Fruit fly (Drosophila melanogaster): ENCODE results near the gene Pomp.

Pomp gene

DNA sequence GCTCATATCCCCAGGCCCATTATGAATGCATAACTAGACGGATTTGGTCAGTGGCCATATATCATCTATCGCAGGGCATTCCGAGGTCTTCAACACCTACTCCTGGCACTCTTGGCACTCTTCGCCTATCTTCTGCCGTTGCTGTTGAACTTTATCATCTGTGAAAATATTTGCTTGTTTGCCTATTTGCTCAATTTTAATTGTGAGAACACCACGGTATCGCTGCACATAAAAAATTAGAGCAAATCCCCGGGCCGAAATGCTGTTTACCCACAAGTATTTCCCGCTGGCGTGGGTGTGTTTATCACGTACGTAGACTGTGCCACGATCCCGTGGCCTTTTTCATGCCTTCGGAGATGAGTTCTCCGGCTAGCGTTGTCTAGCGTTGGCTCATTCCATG is 6.7 kb upstream of the Pomp start (continued):
- TF ChIP-seq CG8281 (tag; optimal IDR thresholded peaks at IDR 0.05): peak; percentile 13
- TF ChIP-seq CG16815 (GFP tag; optimal IDR thresholded peaks at IDR 0.05): no peak
- no peak for TF ChIP-seq hbn (GFP tag; IDR thresholded peaks at IDR 0.05; ENCODE audit: partially characterized antibody)
- peak; percentile 1 for TF ChIP-seq HLH54F (GFP tag; optimal IDR thresholded peaks at IDR 0.05)
- peak; percentile 56 for TF ChIP-seq CG13123 (GFP tag; optimal IDR thresholded peaks at IDR 0.05)
- no peak for TF ChIP-seq Dfd (GFP tag; optimal IDR thresholded peaks at IDR 0.05)
- TF ChIP-seq ken (GFP tag; IDR thresholded peaks at IDR 0.05): peak; percentile 69; the same call in 2 of the 3 replicates
- TF ChIP-seq CG7963 (GFP tag; IDR thresholded peaks at IDR 0.05; ENCODE audit: partially characterized antibody): no peak
- TF ChIP-seq CG10959 (GFP tag; IDR thresholded peaks at IDR 0.05): peak; percentile 45; the same call in 1 of the 2 replicates
- TF ChIP-seq CG15479 (GFP tag; optimal IDR thresholded peaks at IDR 0.05): peak; percentile 86
- no peak for TF ChIP-seq CG14050 (GFP tag; IDR thresholded peaks at IDR 0.05)
- 0 out of 2 replicates have a peak, but pooled peaks have one; percentile 33 for TF ChIP-seq seq (GFP tag; IDR thresholded peaks at IDR 0.05)
- no peak for TF ChIP-seq Gug (GFP tag; IDR thresholded peaks at IDR 0.05)
- no peak for TF ChIP-seq slou (GFP tag; optimal IDR thresholded peaks at IDR 0.05)
- no peak for TF ChIP-seq CG11560 (tag; IDR thresholded peaks at IDR 0.05)
- peak; percentile 78 for TF ChIP-seq CG3407 (GFP tag; optimal IDR thresholded peaks at IDR 0.05)
- TF ChIP-seq CG4820 (GFP tag; optimal IDR thresholded peaks at IDR 0.05): no peak
- TF ChIP-seq CG8944 (GFP tag; optimal IDR thresholded peaks at IDR 0.05): no peak
- no peak for TF ChIP-seq CG30020 (tag; optimal IDR thresholded peaks at IDR 0.05)
- peak; percentile 4 for TF ChIP-seq CG17829 (tag; optimal IDR thresholded peaks at IDR 0.05)
- TF ChIP-seq CG3065 (GFP tag; optimal IDR thresholded peaks at IDR 0.05): no peak
- peak; percentile 59 for TF ChIP-seq CG17328 (GFP tag; IDR thresholded peaks at IDR 0.05)
- TF ChIP-seq hth (optimal IDR thresholded peaks at IDR 0.05): no peak
- peak; percentile 48 for TF ChIP-seq eyg (GFP tag; optimal IDR thresholded peaks at IDR 0.05)
- peak; percentile 67 for TF ChIP-seq CG2202 (tag; optimal IDR thresholded peaks at IDR 0.05)
- no peak for TF ChIP-seq inv (GFP tag; IDR thresholded peaks at IDR 0.05; ENCODE audit: partially characterized antibody)
- TF ChIP-seq Jarid2 (GFP tag; optimal IDR thresholded peaks at IDR 0.05): peak; percentile 32
- no peak for TF ChIP-seq CG10321 (GFP tag; IDR thresholded peaks at IDR 0.05)
- TF ChIP-seq B-H1 (GFP tag; IDR thresholded peaks at IDR 0.05): no peak
- peak; percentile 12 for TF ChIP-seq CG2120 (GFP tag; optimal IDR thresholded peaks at IDR 0.05)
- TF ChIP-seq insv (GFP tag; optimal IDR thresholded peaks at IDR 0.05): peak in 1 of 2 experiments; percentile 21
- TF ChIP-seq pfk (GFP tag; optimal IDR thresholded peaks at IDR 0.05): peak; percentile 47
- no peak for TF ChIP-seq ro (GFP tag; IDR thresholded peaks at IDR 0.05)
- no peak for TF ChIP-seq gfzf (GFP tag; optimal IDR thresholded peaks at IDR 0.05)
- peak; percentile 7 to 46 for TF ChIP-seq dpn (GFP tag; optimal IDR thresholded peaks at IDR 0.05)
- TF ChIP-seq tna (GFP tag; IDR thresholded peaks at IDR 0.05; ENCODE audit: partially characterized antibody): no peak
- TF ChIP-seq stc (GFP tag; IDR thresholded peaks at IDR 0.05): peak; percentile 10; the same call in 1 of the 2 replicates
- TF ChIP-seq CG8478 (optimal IDR thresholded peaks at IDR 0.05): no peak
- no peak for TF ChIP-seq CG14667 (GFP tag; IDR thresholded peaks at IDR 0.05)
- TF ChIP-seq dmrt99B (tag; optimal IDR thresholded peaks at IDR 0.05): peak; percentile 37
- TF ChIP-seq CG1603 (tag; optimal IDR thresholded peaks at IDR 0.05): peak; percentile 82
- TF ChIP-seq Hmr (GFP tag; optimal IDR thresholded peaks at IDR 0.05): peak; percentile 82
- TF ChIP-seq al (GFP tag; IDR thresholded peaks at IDR 0.05): no peak
- no peak for TF ChIP-seq Dip2 (GFP tag; IDR thresholded peaks at IDR 0.05)
- peak; percentile 58 for TF ChIP-seq unpg (GFP tag; optimal IDR thresholded peaks at IDR 0.05)
- no peak for TF ChIP-seq cg (GFP tag; optimal IDR thresholded peaks at IDR 0.05)
- TF ChIP-seq az2 (GFP tag; optimal IDR thresholded peaks at IDR 0.05): peak; percentile 16
- TF ChIP-seq CG18599 (GFP tag; optimal IDR thresholded peaks at IDR 0.05): peak; percentile 87
- peak; percentile 86 for TF ChIP-seq schlank (tag; optimal IDR thresholded peaks at IDR 0.05)
- peak; percentile 19 for TF ChIP-seq CG8388 (GFP tag; optimal IDR thresholded peaks at IDR 0.05)
- no peak for TF ChIP-seq CG10462 (GFP tag; optimal IDR thresholded peaks at IDR 0.05)
- TF ChIP-seq CG13424 (tag; optimal IDR thresholded peaks at IDR 0.05): peak; percentile 58
